Fruit fly (Drosophila melanogaster) whole organism, adult: ENCODE measurements around the gene TwdlD.
A peak's percentile ranks its signal among the peaks of the same experiment; 100 is the strongest.

Source experiments
- CG11617 ChIP-seq: fragments of 200-800 bp; sonication (Bioruptor generic); optimal IDR thresholded peaks from 2 replicates; lab custom pipeline; 2017; ENCODE audit warnings: mild to moderate bottlenecking, missing biosample characterization, missing genetic modification reagents, missing genetic modification characterization
- CG12768 ChIP-seq: fragments of 200-800 bp; sonication (Bioruptor generic); optimal IDR thresholded peaks from 2 replicates; lab custom pipeline; 2017; ENCODE audit warnings: missing biosample characterization, missing genetic modification characterization, mild to moderate bottlenecking, moderate library complexity, missing genetic modification reagents
- CG14711 ChIP-seq: fragments of 200-800 bp; sonication (Bioruptor generic); optimal IDR thresholded peaks from 2 replicates; lab custom pipeline; 2018; ENCODE audit warnings: missing biosample characterization, mild to moderate bottlenecking, missing genetic modification characterization, moderate library complexity
- CG1620 ChIP-seq: fragments of 200-800 bp; sonication (Bioruptor generic); optimal IDR thresholded peaks from 2 replicates; lab custom pipeline; 2016; ENCODE audit warnings: missing biosample characterization, missing genetic modification characterization
- CG33017 ChIP-seq: fragments of 200-800 bp; sonication (Bioruptor generic); optimal IDR thresholded peaks from 2 replicates; lab custom pipeline; 2018; ENCODE audit warnings: missing biosample characterization, mild to moderate bottlenecking, missing genetic modification characterization, moderate library complexity
- CG5204 ChIP-seq: fragments of 200-800 bp; sonication (Bioruptor generic); optimal IDR thresholded peaks from 2 replicates; lab custom pipeline; 2016; ENCODE audit warnings: missing biosample characterization, missing genetic modification characterization
- CG7045 ChIP-seq: fragments of 200-800 bp; sonication (Bioruptor generic); optimal IDR thresholded peaks from 2 replicates; lab custom pipeline; 2017; ENCODE audit warnings: missing biosample characterization, mild to moderate bottlenecking, missing genetic modification characterization
- CG7101 ChIP-seq: fragments of 200-800 bp; sonication (Bioruptor generic); optimal IDR thresholded peaks from 2 replicates; lab custom pipeline; 2018; ENCODE audit warnings: missing biosample characterization, mild to moderate bottlenecking, missing genetic modification characterization, moderate library complexity
- Clk ChIP-seq: fragments of 200-800 bp; sonication (Bioruptor generic); optimal IDR thresholded peaks from 2 replicates; lab custom pipeline; 2017; ENCODE audit warnings: missing biosample characterization, missing genetic modification characterization
- Crg-1 ChIP-seq: fragments of 200-800 bp; sonication (Bioruptor generic); optimal IDR thresholded peaks from 2 replicates; lab custom pipeline; 2016; ENCODE audit warnings: missing biosample characterization, missing genetic modification characterization
- Hr96 ChIP-seq: fragments of 200-800 bp; sonication (Bioruptor generic); optimal IDR thresholded peaks from 2 replicates; lab custom pipeline; 2016; ENCODE audit warnings: missing biosample characterization, missing genetic modification characterization
- Mnt ChIP-seq: fragments of 200-800 bp; sonication (Bioruptor generic); optimal IDR thresholded peaks from 2 replicates; lab custom pipeline; 2016; ENCODE audit warnings: missing biosample characterization, mild to moderate bottlenecking, missing genetic modification characterization
- bab1 ChIP-seq: fragments of 200-800 bp; sonication (Bioruptor generic); optimal IDR thresholded peaks from 3 replicates; lab custom pipeline; 2019; ENCODE audit warnings: missing biosample characterization, mild to moderate bottlenecking, missing genetic modification characterization, moderate library complexity
- cic ChIP-seq: fragments of 200-800 bp; sonication (Bioruptor generic); optimal IDR thresholded peaks from 2 replicates; lab custom pipeline; 2017; ENCODE audit warnings: missing biosample characterization, mild to moderate bottlenecking, missing genetic modification characterization, moderate library complexity
- cnc ChIP-seq, 2 experiments: fragments of >200 bp; optimal IDR thresholded peaks; 2 replicates each; lab custom pipeline; 2017
- kay ChIP-seq: fragments of 200-800 bp; sonication (Bioruptor generic); peaks from one replicate; lab custom pipeline; 2016; ENCODE audit warnings: missing biosample characterization, missing genetic modification characterization, borderline replicate concordance
- ovo ChIP-seq: fragments of 200-800 bp; sonication (Bioruptor generic); optimal IDR thresholded peaks from 2 replicates; lab custom pipeline; 2016; ENCODE audit warnings: missing biosample characterization, missing genetic modification characterization
- pad ChIP-seq: fragments of 200-800 bp; sonication (Bioruptor generic); optimal IDR thresholded peaks from 3 replicates; lab custom pipeline; 2017; ENCODE audit warnings: missing biosample characterization, missing genetic modification characterization, mild to moderate bottlenecking, moderate library complexity, missing genetic modification reagents
- tj ChIP-seq: fragments of 200-800 bp; sonication (Bioruptor generic); optimal IDR thresholded peaks from 3 replicates; lab custom pipeline; 2017; ENCODE audit warnings: missing biosample characterization, mild to moderate bottlenecking, missing genetic modification characterization, moderate library complexity
- toe ChIP-seq: fragments of 200-800 bp; sonication (Bioruptor generic); optimal IDR thresholded peaks from 2 replicates; lab custom pipeline; 2016; ENCODE audit warnings: missing biosample characterization, missing genetic modification characterization

TwdlD gene

DNA sequence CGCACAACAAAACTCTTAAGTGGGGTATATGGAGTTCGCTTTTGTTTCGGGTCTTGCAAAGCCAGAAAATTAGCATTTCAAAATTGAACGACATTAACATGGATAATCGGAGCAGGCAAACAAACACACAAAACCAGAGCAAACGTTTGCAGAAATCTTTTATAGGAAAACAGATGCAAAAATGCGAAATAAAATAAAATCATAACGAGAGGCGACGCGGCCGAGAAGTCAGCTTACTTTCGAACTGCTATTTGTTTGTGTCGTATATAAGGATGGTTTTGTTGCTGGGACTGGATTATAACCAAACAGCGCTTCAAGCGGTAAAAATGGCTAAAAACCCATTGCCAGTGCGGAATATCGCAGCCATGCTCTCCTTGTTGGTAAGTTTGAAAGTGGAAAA, 3.4 kb upstream of the TwdlD start, which contains the start of gene TwdlS:
TwdlS (plus strand) TSS at position 301 of the 400 bp plus-strand sequence.
- no peak for TF ChIP-seq bab1 (GFP tag; lab: Kevin White, UChicago)
- no peak for TF ChIP-seq Mnt
- TF ChIP-seq pad (GFP tag; lab: Kevin White, UChicago), result no peak
- no peak for TF ChIP-seq CG1620 (GFP tag; lab: Kevin White, UChicago)
- no peak for TF ChIP-seq cic (GFP tag; lab: Kevin White, UChicago)
- TF ChIP-seq cnc (optimal IDR thresholded peaks at IDR 0.05; lab: Kevin White, UChicago), result no peak
- no peak for TF ChIP-seq Crg-1

DNA sequence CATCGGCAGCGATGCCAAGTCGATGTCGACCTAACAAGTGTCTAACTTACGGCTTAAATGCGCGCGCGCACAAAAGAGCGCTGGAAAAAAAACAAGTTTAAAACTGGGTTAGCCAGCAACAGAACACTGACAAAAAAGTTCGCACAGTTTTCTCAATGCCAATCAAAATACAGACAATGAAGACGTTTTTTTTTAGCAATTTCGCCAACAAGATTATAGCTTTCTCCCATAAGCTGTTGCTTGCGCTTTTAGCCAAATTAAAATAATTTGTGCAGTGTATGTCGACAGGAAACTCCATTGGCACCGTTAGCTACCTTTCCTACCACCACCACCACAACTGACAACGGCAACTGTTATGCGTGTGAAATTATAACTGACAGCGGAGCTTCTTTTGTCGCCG, 14.8 kb downstream of the TwdlD start:
- no peak for TF ChIP-seq Clk (GFP tag; lab: Kevin White, UChicago)
- no peak for TF ChIP-seq toe (GFP tag; lab: Kevin White, UChicago)
- no peak for TF ChIP-seq cic (GFP tag; lab: Kevin White, UChicago)
- no peak for TF ChIP-seq cnc (optimal IDR thresholded peaks at IDR 0.05; lab: Kevin White, UChicago)
- no peak for TF ChIP-seq CG14711 (tag; lab: Kevin White, UChicago)
- TF ChIP-seq CG7101, result no peak
- TF ChIP-seq pad (GFP tag; lab: Kevin White, UChicago), result no peak
- no peak for TF ChIP-seq bab1 (GFP tag; lab: Kevin White, UChicago)
- no peak for TF ChIP-seq CG1620 (GFP tag; lab: Kevin White, UChicago)
- TF ChIP-seq kay (GFP tag; lab: Kevin White, UChicago), result no peak
- no peak for TF ChIP-seq Crg-1

DNA sequence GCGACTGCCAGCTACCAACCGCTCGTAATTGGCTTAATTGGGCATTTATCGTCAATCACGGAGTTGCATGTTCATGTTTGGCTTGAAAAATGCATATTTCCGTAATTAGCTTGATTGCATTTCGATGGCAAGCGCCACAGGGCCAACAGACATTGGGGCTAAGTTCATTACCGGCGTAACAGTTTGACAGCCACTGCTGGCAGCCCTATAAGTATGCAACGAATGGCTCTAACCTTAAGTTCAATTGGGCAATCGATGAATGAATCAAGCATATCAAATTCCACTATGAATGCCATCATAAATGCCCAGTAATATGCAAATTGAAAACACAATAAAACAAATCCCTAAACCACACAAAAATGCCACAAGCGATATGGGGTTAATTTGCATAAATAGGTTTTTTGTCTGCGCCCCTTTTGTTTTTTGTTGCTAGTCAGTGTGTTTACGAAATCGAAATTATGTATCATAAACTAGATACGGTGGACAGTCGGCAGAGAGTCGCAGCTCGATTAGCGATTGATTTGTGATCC, 15.7 kb downstream of the TwdlD start:
- TF ChIP-seq kay (GFP tag; lab: Kevin White, UChicago) (no peak), pad (GFP tag; lab: Kevin White, UChicago) (no peak), CG7101 (no peak), Mnt (no peak), CG14711 (tag; lab: Kevin White, UChicago) (no peak), cic (GFP tag; lab: Kevin White, UChicago) (no peak), bab1 (GFP tag; lab: Kevin White, UChicago) (no peak), Hr96 (GFP tag; lab: Kevin White, UChicago) (no peak), ovo (GFP tag; lab: Kevin White, UChicago) (no peak), Crg-1 (no peak), CG11617 (GFP tag; lab: Kevin White, UChicago) (no peak), cnc (optimal IDR thresholded peaks at IDR 0.05; lab: Kevin White, UChicago) (no peak), CG1620 (GFP tag; lab: Kevin White, UChicago) (no peak), toe (GFP tag; lab: Kevin White, UChicago) (no peak), tj (GFP tag; lab: Kevin White, UChicago) (no peak), CG33017 (no peak), Clk (GFP tag; lab: Kevin White, UChicago) (no peak), CG12768 (no peak), CG7045 (GFP tag; lab: Kevin White, UChicago) (no peak)

DNA sequence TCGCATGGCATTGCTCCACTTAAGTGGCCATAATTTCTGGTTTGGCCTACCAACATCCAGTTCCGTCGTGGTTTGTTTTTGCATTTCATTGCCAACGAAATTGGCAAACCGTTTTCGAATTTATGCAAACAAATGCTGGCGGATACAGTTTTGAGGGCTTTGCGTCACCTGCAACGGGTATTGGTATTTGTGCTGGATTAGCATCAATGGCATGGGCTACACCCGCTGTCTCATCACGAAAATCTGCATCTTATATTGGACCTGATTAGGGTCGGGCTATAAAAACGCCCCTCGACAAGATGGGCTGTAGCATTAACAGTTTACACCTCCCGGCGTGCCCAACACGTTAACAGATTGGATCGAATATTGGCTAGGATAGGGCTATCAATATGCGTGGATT, 16.3 kb downstream of the TwdlD start, which contains the start of gene Tb:
Tb (plus strand) TSS at position 301 of the 400 bp plus-strand sequence.
- TF ChIP-seq toe (GFP tag; lab: Kevin White, UChicago) (no peak), CG5204 (GFP tag; lab: Kevin White, UChicago) (no peak), kay (GFP tag; lab: Kevin White, UChicago) (no peak), CG11617 (GFP tag; lab: Kevin White, UChicago) (no peak), Crg-1 (no peak)

DNA sequence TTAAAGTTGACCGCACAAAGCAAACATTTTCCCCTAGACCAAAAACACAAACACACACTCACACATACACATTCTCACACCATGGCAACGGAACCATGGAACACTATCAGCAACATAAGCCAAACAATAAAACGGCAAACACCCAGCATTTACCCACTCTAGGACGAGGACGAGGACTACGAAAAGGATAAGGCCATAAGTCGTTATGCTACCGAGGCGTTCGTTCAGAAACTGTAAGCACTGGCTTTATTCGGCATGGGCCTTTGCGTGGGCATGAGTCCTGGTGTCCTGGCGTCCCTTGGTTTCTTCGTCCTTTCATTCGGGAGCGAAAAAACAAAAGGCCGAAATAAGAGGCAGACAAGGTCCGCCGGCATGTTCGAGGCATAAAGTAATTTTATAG, 30.5 kb downstream of the TwdlD start:
- no peak for TF ChIP-seq cic (GFP tag; lab: Kevin White, UChicago)
- no peak for TF ChIP-seq tj (GFP tag; lab: Kevin White, UChicago)
- no peak for TF ChIP-seq Crg-1
- no peak for TF ChIP-seq Mnt
- TF ChIP-seq ovo (GFP tag; lab: Kevin White, UChicago), result no peak
- TF ChIP-seq pad (GFP tag; lab: Kevin White, UChicago), result no peak
- TF ChIP-seq Clk (GFP tag; lab: Kevin White, UChicago), result no peak
- TF ChIP-seq CG11617 (GFP tag; lab: Kevin White, UChicago), result no peak
- no peak for TF ChIP-seq toe (GFP tag; lab: Kevin White, UChicago)
- no peak for TF ChIP-seq kay (GFP tag; lab: Kevin White, UChicago)

DNA sequence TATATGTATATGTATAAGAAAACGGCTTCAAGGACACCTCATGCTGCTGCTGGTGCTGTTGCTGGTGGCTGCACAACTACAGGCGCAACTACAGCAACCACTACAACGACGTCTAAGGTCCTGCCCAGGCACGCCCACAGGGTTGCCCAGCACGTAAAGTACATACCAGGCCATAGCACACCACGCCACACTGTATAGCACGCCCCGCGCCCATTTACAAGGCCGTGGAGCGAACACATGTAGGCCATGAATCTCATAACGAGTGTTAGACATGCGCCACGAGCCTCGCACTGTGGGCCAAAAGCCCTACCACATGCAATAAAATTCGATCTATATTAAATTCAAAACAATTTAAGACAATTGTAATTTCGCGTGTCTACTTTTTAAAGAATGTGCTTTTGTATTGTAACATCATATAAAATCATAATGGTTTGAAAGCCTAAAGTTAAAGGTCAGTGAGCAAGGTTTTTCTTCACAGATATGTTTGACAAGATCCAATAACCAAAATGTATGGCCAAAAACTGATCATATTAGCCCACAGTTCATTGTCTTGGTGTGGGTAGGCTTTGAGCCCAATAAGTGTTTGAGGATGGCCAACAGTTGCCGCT, 31.8 kb downstream of the TwdlD start:
- TF ChIP-seq cic (GFP tag; lab: Kevin White, UChicago) (no peak), tj (GFP tag; lab: Kevin White, UChicago) (no peak), CG12768 (peak; percentile 0), CG5204 (GFP tag; lab: Kevin White, UChicago) (peak; percentile 16), CG33017 (no peak), CG7045 (GFP tag; lab: Kevin White, UChicago) (peak; percentile 34)

DNA sequence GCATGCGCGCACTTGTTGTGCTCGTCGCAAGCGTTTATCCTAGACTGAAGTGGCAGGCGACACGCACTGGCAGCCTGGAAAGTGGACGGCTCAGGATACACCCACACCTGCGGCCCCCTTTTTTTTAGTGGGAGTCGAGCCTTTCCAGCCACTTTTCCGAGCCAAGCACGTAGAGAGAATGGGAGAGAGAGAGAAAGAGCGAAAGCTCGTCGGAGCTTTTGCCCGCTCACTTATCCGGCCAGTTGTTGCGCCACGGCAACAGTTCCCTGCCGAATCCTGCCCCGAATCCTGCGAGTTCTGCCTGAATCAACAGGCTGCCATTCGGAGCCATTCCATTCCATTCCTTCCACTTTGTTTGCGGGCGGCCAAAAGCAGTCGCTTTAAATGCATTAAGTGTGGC, 42.1 kb downstream of the TwdlD start, which contains the start of gene beat-VII:
beat-VII (minus strand) TSS at position 20 of the 400 bp plus-strand sequence.
- TF ChIP-seq pad (GFP tag; lab: Kevin White, UChicago) (peak; percentile 46), CG33017 (no peak)
